Worm (Caenorhabditis elegans): Measurements from ENCODE around the gene W02A2.8.

The W02A2.8 gene

ce11 chrIV:13364869-13365268 is 6.5 kb upstream of the W02A2.8 start, which contains the start of gene srsx-25:
srsx-25 (plus strand) TSS chrIV:13365169.
- no peak for TF ChIP-seq unc-30 (tag; optimal IDR thresholded peaks at IDR 0.05)
- no peak for TF ChIP-seq jun-1 (tag; optimal IDR thresholded peaks at IDR 0.05)
- no peak for TF ChIP-seq egl-27 (tag; optimal IDR thresholded peaks at IDR 0.05)
- TF ChIP-seq nhr-85 (tag) = no peak
- TF ChIP-seq nhr-12 (tag; optimal IDR thresholded peaks at IDR 0.05) = no peak
- TF ChIP-seq nhr-28 (tag; optimal IDR thresholded peaks at IDR 0.05) = no peak
- no peak for TF ChIP-seq aha-1 (tag; optimal IDR thresholded peaks at IDR 0.05)
- no peak for TF ChIP-seq ceh-88 (GFP tag; IDR thresholded peaks at IDR 0.05)
- no peak for TF ChIP-seq nhr-84 (tag; optimal IDR thresholded peaks at IDR 0.05)
- TF ChIP-seq hpl-2 (GFP tag; optimal IDR thresholded peaks at IDR 0.05) = no peak
- TF ChIP-seq dpl-1 (GFP tag; optimal IDR thresholded peaks at IDR 0.05) = no peak
- no peak for TF ChIP-seq sup-37 (GFP tag; optimal IDR thresholded peaks at IDR 0.05)
- no peak for TF ChIP-seq mdl-1 (tag; optimal IDR thresholded peaks at IDR 0.05)
- TF ChIP-seq tbx-2 (tag; optimal IDR thresholded peaks at IDR 0.05) = no peak

ce11 chrIV:13360144-13360543 is 1.8 kb upstream of the W02A2.8 start, which contains the start of gene Y62E10A.3:
Y62E10A.3 (minus strand) TSS chrIV:13360244.
- TF ChIP-seq lir-3 (tag; optimal IDR thresholded peaks at IDR 0.05; ENCODE audit: poor library complexity) = no peak

ce11 chrIV:13356005-13356404 is 2.4 kb downstream of the W02A2.8 start:
- no peak for TF ChIP-seq ztf-4 (tag; optimal IDR thresholded peaks at IDR 0.05)
- no peak for TF ChIP-seq C04F5.9 (tag; optimal IDR thresholded peaks at IDR 0.05)
- no peak for TF ChIP-seq fkh-10 (GFP tag; optimal IDR thresholded peaks at IDR 0.05)
- TF ChIP-seq lir-3 (tag; optimal IDR thresholded peaks at IDR 0.05; ENCODE audit: poor library complexity) = no peak
- TF ChIP-seq sox-4 (tag; optimal IDR thresholded peaks at IDR 0.05) = no peak
- TF ChIP-seq nhr-84 (tag; optimal IDR thresholded peaks at IDR 0.05) = no peak
- TF ChIP-seq pax-3 (tag; optimal IDR thresholded peaks at IDR 0.05) = no peak
- TF ChIP-seq hpl-2 (GFP tag; optimal IDR thresholded peaks at IDR 0.05) = no peak

ce11 chrIV:13354044-13354443 is 4.3 kb downstream of the W02A2.8 start:
- TF ChIP-seq snu-23 (GFP tag; optimal IDR thresholded peaks at IDR 0.05) = no peak
- no peak for TF ChIP-seq nhr-19 (GFP tag; conservative IDR thresholded peaks at IDR 0.05)
- no peak for TF ChIP-seq lin-14 (GFP tag; optimal IDR thresholded peaks at IDR 0.05)
- no peak for TF ChIP-seq efl-1 (optimal IDR thresholded peaks at IDR 0.05)
- peak in 1 of 2 experiments; percentile 91 for TF ChIP-seq efl-1 (GFP tag; optimal IDR thresholded peaks at IDR 0.05 in 1 of 2)
- no peak for TF ChIP-seq ceh-90 (tag; optimal IDR thresholded peaks at IDR 0.05)

DNA sequence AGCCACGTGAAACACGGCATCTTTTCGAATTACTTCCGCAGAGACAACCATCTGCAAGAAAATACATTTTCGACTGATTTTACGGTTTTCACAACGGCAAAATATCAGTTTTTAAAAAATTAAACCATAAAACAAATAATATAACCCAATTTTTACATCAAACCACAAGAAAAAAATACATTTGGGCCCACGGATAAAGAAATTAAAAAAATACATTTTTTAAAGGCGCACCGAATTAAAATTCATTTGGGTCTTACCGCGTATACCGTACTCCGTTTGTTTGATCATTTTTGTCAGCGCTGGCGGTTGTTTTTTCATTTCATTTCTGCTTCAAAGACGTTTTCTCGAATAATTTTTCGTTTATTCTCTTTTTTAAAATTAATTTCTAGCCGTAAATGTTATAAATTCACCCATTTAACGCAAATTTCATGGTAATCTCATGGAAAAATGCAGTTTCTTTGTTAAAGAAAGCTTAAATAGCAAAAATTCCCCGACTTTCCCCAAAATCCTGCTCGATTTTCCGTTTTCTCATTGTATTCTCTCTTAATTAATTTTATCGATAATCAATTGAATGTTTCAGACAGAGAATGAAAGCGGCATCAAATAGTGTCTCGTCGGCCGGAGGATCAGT is 5.1 kb downstream of the W02A2.8 start, which contains the start of the genes rec-8 and mex-5:
rec-8 (minus strand) TSS at position 51 of the 631 bp plus-strand sequence.
mex-5 (plus strand) TSS at position 581 of the 631 bp plus-strand sequence.
- TF ChIP-seq skn-1 (tag; optimal IDR thresholded peaks at IDR 0.05) (no peak), pax-3 (tag; optimal IDR thresholded peaks at IDR 0.05) (no peak), Y116A8C.19 (tag; optimal IDR thresholded peaks at IDR 0.05; ENCODE audit: borderline replicate concordance) (no peak), grh-1 (GFP tag; IDR thresholded peaks at IDR 0.05) (no peak), lin-14 (GFP tag; optimal IDR thresholded peaks at IDR 0.05) (no peak), fkh-8 (tag; optimal IDR thresholded peaks at IDR 0.05) (no peak)

- TF ChIP-seq C34B4.2 (tag; optimal IDR thresholded peaks at IDR 0.05) (no peak), vab-15 (tag; optimal IDR thresholded peaks at IDR 0.05) (no peak), efl-3 (GFP tag; optimal IDR thresholded peaks at IDR 0.05) (no peak), grh-1 (GFP tag; IDR thresholded peaks at IDR 0.05) (no peak), elt-2 (tag; optimal IDR thresholded peaks at IDR 0.05) (no peak), nhr-77 (tag; optimal IDR thresholded peaks at IDR 0.05) (no peak), zag-1 (tag; optimal IDR thresholded peaks at IDR 0.05) (no peak), mab-9 (GFP tag; IDR thresholded peaks at IDR 0.05) (no peak), ceh-90 (tag; optimal IDR thresholded peaks at IDR 0.05) (no peak), alr-1 (tag; optimal IDR thresholded peaks at IDR 0.05; ENCODE audit: borderline replicate concordance) (no peak), nhr-90 (tag; optimal IDR thresholded peaks at IDR 0.05; ENCODE audit: poor library complexity) (no peak), ceh-63 (GFP tag; optimal IDR thresholded peaks at IDR 0.05) (no peak), nhr-71 (tag; optimal IDR thresholded peaks at IDR 0.05) (no peak)
Observed at ce11 chrIV:13348592-13348991, 9.8 kb downstream of the W02A2.8 start, which contains the start of gene W02A2.12. W02A2.12 (minus strand) TSS chrIV:13348831.

Measured in whole organism, L1 larva.